Fruit fly (Drosophila melanogaster): ENCODE measurements around the gene Cdc37.

DNA sequence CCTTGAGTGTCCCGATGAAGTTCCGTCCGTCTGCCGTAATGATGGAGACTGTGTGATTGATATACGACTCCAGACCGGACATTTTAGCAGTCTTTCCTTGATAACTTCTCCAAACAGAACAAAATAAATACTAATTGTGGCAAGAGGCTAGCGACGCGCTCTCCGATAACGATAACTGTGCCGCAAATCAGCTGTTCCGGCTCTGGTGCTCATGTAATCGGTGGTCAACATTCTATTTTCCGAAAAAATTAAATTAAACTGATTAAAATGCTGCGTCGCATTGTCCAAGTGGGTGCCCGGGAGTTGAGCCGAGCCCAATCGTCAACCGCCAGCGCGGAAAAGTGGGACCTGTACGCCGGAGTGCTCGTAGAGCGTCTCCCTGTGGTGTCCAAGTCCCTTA is 17.9 kb upstream of the Cdc37 start, which contains the start of the genes CG2021 and mRpL46:
- no peak for TF ChIP-seq toe (GFP tag; optimal IDR thresholded peaks at IDR 0.05)
- TF ChIP-seq Crg-1 (GFP tag; optimal IDR thresholded peaks at IDR 0.05) = no peak
- TF ChIP-seq cic (GFP tag; optimal IDR thresholded peaks at IDR 0.05) = no peak
- TF ChIP-seq Clk (GFP tag; optimal IDR thresholded peaks at IDR 0.05) = no peak

Measured in whole organism, adult.